Fruit fly (Drosophila melanogaster) whole organism, embryonic: ENCODE data around the gene Appl.

Experiments
- Aef1 ChIP-seq: fragments of 200-800 bp; sonication (Bioruptor generic); IDR thresholded peaks from 3 replicates; pipeline ENCODE4 v1.3.6; 2022; ENCODE audit warnings: missing biosample characterization, missing genetic modification characterization
- Atf-2 ChIP-seq: fragments of 200-800 bp; sonication (Bioruptor generic); optimal IDR thresholded peaks from 2 replicates; lab custom pipeline; 2016; ENCODE audit warnings: missing biosample characterization, missing genetic modification characterization
- BEAF-32 ChIP-seq: fragments of 200-800 bp; sonication (Bioruptor generic); optimal IDR thresholded peaks from 3 replicates; lab custom pipeline; 2017; ENCODE audit warnings: missing biosample characterization, missing genetic modification characterization, mild to moderate bottlenecking, moderate library complexity, missing genetic modification reagents
- Bteb2 ChIP-seq: fragments of 200-800 bp; sonication (Bioruptor generic); optimal IDR thresholded peaks from 2 replicates; lab custom pipeline; 2016; ENCODE audit warnings: missing biosample characterization, missing genetic modification characterization
- CG10274 ChIP-seq: fragments of 200-800 bp; sonication (Bioruptor generic); optimal IDR thresholded peaks from 3 replicates; lab custom pipeline; 2017; ENCODE audit warnings: missing biosample characterization, mild to moderate bottlenecking, missing genetic modification characterization
- CG11398 ChIP-seq: fragments of 200-800 bp; sonication (Bioruptor generic); optimal IDR thresholded peaks from 2 replicates; lab custom pipeline; 2016; ENCODE audit warnings: missing biosample characterization, missing genetic modification characterization
- CG14441 ChIP-seq: fragments of 200-800 bp; sonication (Bioruptor generic); IDR thresholded peaks from 2 replicates; pipeline ENCODE4 v1.3.6; 2022; ENCODE audit warnings: missing biosample characterization, missing genetic modification characterization
- CG17612 ChIP-seq: fragments of 200-800 bp; sonication (Bioruptor generic); IDR thresholded peaks from 2 replicates; pipeline ENCODE4 v1.3.6; 2022; ENCODE audit warnings: missing biosample characterization, missing genetic modification characterization
- CG17912 ChIP-seq: fragments of 200-800 bp; sonication (Bioruptor generic); optimal IDR thresholded peaks from 2 replicates; lab custom pipeline; 2018; ENCODE audit warnings: missing biosample characterization, mild to moderate bottlenecking, missing genetic modification characterization
- CG18262 ChIP-seq: fragments of 200-800 bp; optimal IDR thresholded peaks from 3 replicates; lab custom pipeline; 2019; ENCODE audit warnings: missing biosample characterization, mild to moderate bottlenecking, missing genetic modification characterization, moderate library complexity
- CG18476 ChIP-seq: fragments of 200-800 bp; sonication (Bioruptor generic); optimal IDR thresholded peaks from 2 replicates; lab custom pipeline; 2016; ENCODE audit warnings: missing biosample characterization, mild to moderate bottlenecking, missing genetic modification characterization
- CG7556 ChIP-seq: fragments of 200-800 bp; sonication (Bioruptor generic); optimal IDR thresholded peaks from 2 replicates; lab custom pipeline; 2017; ENCODE audit warnings: missing biosample characterization, mild to moderate bottlenecking, missing genetic modification characterization
- CG7839 ChIP-seq: fragments of 200-800 bp; sonication (Bioruptor generic); optimal IDR thresholded peaks from 3 replicates; lab custom pipeline; 2018; ENCODE audit warnings: missing biosample characterization, mild to moderate bottlenecking, missing genetic modification characterization, moderate library complexity
- CG7928 ChIP-seq: fragments of 200-800 bp; sonication (Bioruptor generic); optimal IDR thresholded peaks from 2 replicates; lab custom pipeline; 2017; ENCODE audit warnings: missing biosample characterization, mild to moderate bottlenecking, missing genetic modification characterization
- CG9609 ChIP-seq: fragments of 200-800 bp; sonication (Bioruptor generic); optimal IDR thresholded peaks from 3 replicates; lab custom pipeline; 2016; ENCODE audit warnings: missing biosample characterization, missing genetic modification characterization
- CG9727 ChIP-seq: fragments of 200-800 bp; sonication (Bioruptor generic); optimal IDR thresholded peaks from 3 replicates; lab custom pipeline; 2017; ENCODE audit warnings: missing biosample characterization, mild to moderate bottlenecking, missing genetic modification characterization
- Dref ChIP-seq: fragments of 200-800 bp; sonication (Bioruptor generic); IDR thresholded peaks from 2 replicates; pipeline ENCODE4 v1.3.6; 2022; ENCODE audit warnings: missing biosample characterization, missing genetic modification characterization
- Ets97D ChIP-seq: fragments of 200-800 bp; sonication (Bioruptor generic); optimal IDR thresholded peaks from 3 replicates; lab custom pipeline; 2016; ENCODE audit warnings: missing biosample characterization, missing genetic modification characterization
- H2.0 ChIP-seq: fragments of 200-800 bp; sonication (Bioruptor generic); IDR thresholded peaks from 2 replicates; pipeline ENCODE4 v1.3.6; 2022; ENCODE audit warnings: missing biosample characterization, missing genetic modification characterization
- Hr39 ChIP-seq: fragments of >200 bp; optimal IDR thresholded peaks from 2 replicates; lab custom pipeline; 2017
- Lhr ChIP-seq: fragments of 200-800 bp; sonication (Bioruptor generic); optimal IDR thresholded peaks from 3 replicates; lab custom pipeline; 2017; ENCODE audit warnings: mild to moderate bottlenecking, missing biosample characterization, missing genetic modification reagents, missing genetic modification characterization
- Lim3 ChIP-seq: fragments of 200-800 bp; sonication (Bioruptor generic); IDR thresholded peaks from 2 replicates; pipeline ENCODE4 v1.3.6; 2022; ENCODE audit warnings: missing biosample characterization, missing genetic modification characterization
- NC2β ChIP-seq: fragments of 200-800 bp; sonication (Bioruptor generic); optimal IDR thresholded peaks from 2 replicates; lab custom pipeline; 2016; ENCODE audit warnings: missing biosample characterization, missing genetic modification characterization
- NK7.1 ChIP-seq: fragments of 200-800 bp; sonication (Bioruptor generic); optimal IDR thresholded peaks from 3 replicates; lab custom pipeline; 2016; ENCODE audit warnings: missing biosample characterization, missing genetic modification characterization
- Six4 ChIP-seq: fragments of 200-800 bp; sonication (Bioruptor generic); optimal IDR thresholded peaks from 2 replicates; lab custom pipeline; 2016; ENCODE audit warnings: missing biosample characterization, missing genetic modification characterization
- Spps ChIP-seq: fragments of 200-800 bp; sonication (Bioruptor generic); optimal IDR thresholded peaks from 2 replicates; lab custom pipeline; 2018; ENCODE audit warnings: missing biosample characterization, mild to moderate bottlenecking, missing genetic modification characterization
- Taf1 ChIP-seq: fragments of 200-800 bp; sonication (Bioruptor generic); IDR thresholded peaks from 2 replicates; pipeline ENCODE4 v1.3.6; 2022; ENCODE audit warnings: missing biosample characterization, missing genetic modification characterization
- Trl ChIP-seq, 3 experiments: fragments of >200 bp in 2 of 3; fragments of 200-800 bp in 1 of 3; sonication (Bioruptor generic) in 1 of 3; optimal IDR thresholded peaks; 2 replicates in 1 of 3; 3 replicates in 2 of 3; lab custom pipeline; 2016 to 2017; ENCODE audit warnings: missing biosample characterization in 1 of 3, missing genetic modification characterization in 1 of 3
- Xbp1 ChIP-seq: fragments of 200-800 bp; sonication (Bioruptor generic); optimal IDR thresholded peaks from 3 replicates; lab custom pipeline; 2016; ENCODE audit warnings: missing biosample characterization, mild to moderate bottlenecking, missing genetic modification characterization
- bsh ChIP-seq, 2 experiments: fragments of 200-800 bp; sonication (Bioruptor generic); optimal IDR thresholded peaks; 2 replicates each; lab custom pipeline; 2017 to 2018; ENCODE audit warnings: mild to moderate bottlenecking in 2 of 2, missing biosample characterization in 2 of 2, missing genetic modification characterization in 2 of 2, moderate library complexity in 1 of 2
- cas ChIP-seq: fragments of 200-800 bp; sonication (Bioruptor generic); IDR thresholded peaks from 2 replicates; pipeline ENCODE4 v1.3.6; 2022; ENCODE audit warnings: missing biosample characterization, missing genetic modification characterization
- ci ChIP-seq: fragments of 200-800 bp; sonication (Bioruptor generic); IDR thresholded peaks from 3 replicates; pipeline ENCODE4 v1.3.6; 2022; ENCODE audit warnings: missing biosample characterization, missing genetic modification characterization
- crol ChIP-seq: fragments of 200-800 bp; sonication (Bioruptor generic); IDR thresholded peaks from 2 replicates; pipeline ENCODE4 v1.3.6; 2022; ENCODE audit warnings: missing biosample characterization, missing genetic modification characterization
- dati ChIP-seq: fragments of 200-800 bp; sonication (Bioruptor generic); IDR thresholded peaks from 2 replicates; pipeline ENCODE4 v1.3.6; 2022; ENCODE audit warnings: missing biosample characterization, missing genetic modification characterization
- eyg ChIP-seq: fragments of 200-800 bp; sonication (Bioruptor generic); optimal IDR thresholded peaks from 3 replicates; lab custom pipeline; 2016; ENCODE audit warnings: missing biosample characterization, missing genetic modification characterization
- her ChIP-seq: fragments of 200-800 bp; sonication (Bioruptor generic); optimal IDR thresholded peaks from 2 replicates; lab custom pipeline; 2016; ENCODE audit warnings: missing biosample characterization, missing genetic modification characterization
- hth ChIP-seq: fragments of >200 bp; optimal IDR thresholded peaks from 2 replicates; lab custom pipeline; 2017; ENCODE audit warnings: inconsistent platforms
- jumu ChIP-seq: fragments of 200-800 bp; sonication (Bioruptor generic); optimal IDR thresholded peaks from 3 replicates; lab custom pipeline; 2016; ENCODE audit warnings: missing biosample characterization, missing genetic modification characterization
- lmd ChIP-seq: fragments of 200-800 bp; sonication (Bioruptor generic); IDR thresholded peaks from 2 replicates; pipeline ENCODE4 v1.3.6; 2022; ENCODE audit warnings: missing biosample characterization, missing genetic modification characterization
- nerfin-2 ChIP-seq: fragments of 200-800 bp; sonication (Bioruptor generic); IDR thresholded peaks from 2 replicates; pipeline ENCODE4 v1.3.6; 2022; ENCODE audit warnings: missing biosample characterization, missing genetic modification characterization; ENCODE audit not compliant: partially characterized antibody
- nom ChIP-seq: fragments of 200-800 bp; sonication (Bioruptor generic); optimal IDR thresholded peaks from 2 replicates; lab custom pipeline; 2017; ENCODE audit warnings: missing biosample characterization, missing genetic modification characterization, mild to moderate bottlenecking, moderate library complexity, missing genetic modification reagents
- phol ChIP-seq: fragments of 200-800 bp; sonication (Bioruptor generic); optimal IDR thresholded peaks from 3 replicates; lab custom pipeline; 2018; ENCODE audit warnings: missing biosample characterization, mild to moderate bottlenecking, missing genetic modification characterization, moderate library complexity
- prd ChIP-seq, 3 experiments: fragments of >200 bp in 2 of 3; fragments of 200-800 bp in 1 of 3; sonication (Bioruptor generic) in 1 of 3; optimal IDR thresholded peaks in 2 of 3; IDR thresholded peaks in 1 of 3; 2 replicates in 2 of 3; 3 replicates in 1 of 3; pipeline versions ENCODE4 v1.3.6 to Lab custom; 2017 to 2022; ENCODE audit warnings: missing biosample characterization in 1 of 3, missing genetic modification characterization in 1 of 3
- salm ChIP-seq: fragments of 200-800 bp; sonication (Bioruptor generic); optimal IDR thresholded peaks from 2 replicates; lab custom pipeline; 2018; ENCODE audit warnings: missing biosample characterization, mild to moderate bottlenecking, missing genetic modification characterization
- sd ChIP-seq: fragments of 200-800 bp; sonication (Bioruptor generic); optimal IDR thresholded peaks from 3 replicates; lab custom pipeline; 2018; ENCODE audit warnings: missing biosample characterization, mild to moderate bottlenecking, missing genetic modification characterization, moderate library complexity
- stc ChIP-seq: fragments of 200-800 bp; sonication (Bioruptor generic); IDR thresholded peaks from 2 replicates; pipeline ENCODE4 v1.3.6; 2022; ENCODE audit warnings: missing biosample characterization, missing genetic modification characterization
- tio ChIP-seq: fragments of 200-800 bp; sonication (Bioruptor generic); optimal IDR thresholded peaks from 2 replicates; lab custom pipeline; 2017; ENCODE audit warnings: missing biosample characterization, missing genetic modification characterization, inconsistent platforms
- tll ChIP-seq, 2 experiments: fragments of 200-800 bp in 1 of 2; fragments of >200 bp in 1 of 2; sonication (Bioruptor generic) in 1 of 2; optimal IDR thresholded peaks; 2 replicates each; lab custom pipeline; 2017 to 2019; ENCODE audit warnings: missing biosample characterization in 2 of 2, missing genetic modification characterization in 2 of 2, mild to moderate bottlenecking in 1 of 2, moderate library complexity in 1 of 2
- usp ChIP-seq: fragments of >200 bp; optimal IDR thresholded peaks from 2 replicates; lab custom pipeline; 2017; ENCODE audit warnings: missing biosample characterization, missing genetic modification characterization

Gene Appl

DNA sequence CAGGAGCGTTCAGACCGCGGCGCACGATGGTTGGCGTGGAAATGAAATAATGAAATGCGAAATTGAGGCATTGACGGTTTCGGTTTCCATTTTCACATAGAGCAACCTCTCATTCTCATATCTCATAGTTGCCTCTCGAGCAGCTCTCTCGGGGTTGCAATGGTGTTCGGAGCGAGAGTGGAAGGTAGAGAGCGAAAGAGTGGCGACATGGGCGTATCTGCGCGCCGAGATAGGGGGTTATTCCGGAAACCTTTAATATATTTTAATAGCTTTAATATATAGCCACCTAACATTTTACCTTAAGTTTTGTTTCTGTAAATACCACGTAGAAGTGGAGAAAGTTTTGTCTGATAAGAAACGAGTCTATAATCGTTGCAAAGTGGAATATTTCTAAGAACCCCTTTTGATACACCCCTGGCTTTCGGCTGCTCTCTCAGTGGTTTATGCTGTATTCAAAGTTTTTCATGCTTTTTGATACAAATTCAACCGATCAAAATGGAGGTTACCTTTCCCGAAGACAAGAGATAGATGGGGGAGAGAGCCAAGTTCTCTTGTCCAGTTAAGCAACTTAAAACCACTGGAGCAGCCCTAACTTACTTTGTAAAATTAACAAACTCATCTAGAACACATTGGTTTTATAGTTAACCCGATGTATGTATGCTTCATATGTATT lies 7.0 kb upstream of the Appl start, which contains the start of gene elav (continued):
- TF ChIP-seq bsh (GFP tag; optimal IDR thresholded peaks at IDR 0.05; lab: Kevin White, UChicago) (peak; percentile 95 to 99), tio (GFP tag; lab: Kevin White, UChicago) (peak; percentile 96), Six4 (GFP tag; lab: Kevin White, UChicago) (peak; percentile 98), BEAF-32 (GFP tag; lab: Kevin White, UChicago) (peak; percentile 35), Taf1 (GFP tag; lab: Robert Waterston, UW) (peak; percentile 96), CG18476 (peak; percentile 97), CG11398 (GFP tag; lab: Kevin White, UChicago) (peak; percentile 81), H2.0 (GFP tag; lab: Robert Waterston, UW) (peak; percentile 97), lmd (GFP tag; lab: Robert Waterston, UW) (peak; percentile 99), Ets97D (peak; percentile 82), eyg (GFP tag; lab: Kevin White, UChicago) (peak; percentile 91), her (GFP tag; lab: Kevin White, UChicago) (peak; percentile 91), NC2β (peak; percentile 95), CG7928 (GFP tag; lab: Kevin White, UChicago) (peak; percentile 81), CG17912 (peak; percentile 97), dati (GFP tag; lab: Robert Waterston, UW) (peak; percentile 92), CG9727 (GFP tag; lab: Kevin White, UChicago) (peak; percentile 99), Dref (GFP tag; lab: Robert Waterston, UW) (peak; percentile 44), Hr39 (lab: Kevin White, UChicago) (no peak), hth (lab: Kevin White, UChicago) (no peak), CG9609 (GFP tag; lab: Kevin White, UChicago) (peak; percentile 94), stc (peak; percentile 98), phol (tag; lab: Kevin White, UChicago) (peak; percentile 98), CG7556 (GFP tag; lab: Kevin White, UChicago) (peak; percentile 99), Spps (tag; lab: Kevin White, UChicago) (peak; percentile 97), tll (GFP tag; optimal IDR thresholded peaks at IDR 0.05; lab: Kevin White, UChicago) (peak; percentile 62), CG7839 (tag; lab: Kevin White, UChicago) (peak; percentile 99), NK7.1 (GFP tag; lab: Kevin White, UChicago) (peak; percentile 94), CG18262 (tag; lab: Kevin White, UChicago) (peak; percentile 99), CG10274 (GFP tag; lab: Kevin White, UChicago) (peak; percentile 92), jumu (GFP tag; lab: Kevin White, UChicago) (peak; percentile 96), nerfin-2 (GFP tag; lab: Robert Waterston, UW) (no peak), salm (tag; lab: Kevin White, UChicago) (peak; percentile 97), Trl (optimal IDR thresholded peaks at IDR 0.05; lab: Kevin White, UChicago) (peak; percentile 96 to 97), Trl (GFP tag; optimal IDR thresholded peaks at IDR 0.05; lab: Kevin White, UChicago) (peak; percentile 97), nom (GFP tag; lab: Kevin White, UChicago) (peak; percentile 98), CG14441 (GFP tag; lab: Robert Waterston, UW) (peak; percentile 98), Xbp1 (GFP tag; lab: Kevin White, UChicago) (peak; percentile 99), prd (optimal IDR thresholded peaks at IDR 0.05; lab: Kevin White, UChicago) (no peak), prd (GFP tag; IDR thresholded peaks at IDR 0.05; lab: Robert Waterston, UW) (peak; percentile 99), sd (tag; lab: Kevin White, UChicago) (peak; percentile 94), Aef1 (peak; percentile 98), cas (GFP tag; lab: Robert Waterston, UW) (peak; percentile 96), CG17612 (GFP tag; lab: Robert Waterston, UW) (peak; percentile 95), Atf-2 (GFP tag; lab: Kevin White, UChicago) (peak; percentile 96), usp (GFP tag; lab: Kevin White, UChicago) (no peak), Bteb2 (GFP tag; lab: Kevin White, UChicago) (peak; percentile 95), ci (GFP tag; lab: Robert Waterston, UW) (peak; percentile 98), Lhr (GFP tag; lab: Kevin White, UChicago) (peak; percentile 94), crol (GFP tag; lab: Robert Waterston, UW) (peak; percentile 78), Lim3 (GFP tag; lab: Robert Waterston, UW) (peak; percentile 92)
